Worm (Caenorhabditis elegans) whole organism, young adult: ENCODE measurements around the gene sre-46.

Source experiments
- C06A6.2 ChIP-seq: fragments of 200-800 bp; sonication (Bioruptor generic); conservative IDR thresholded peaks from 2 replicates; pipeline ENCODE4 v1.3.6; 2022; ENCODE audit warnings: missing genetic modification characterization, missing compliant biosample characterization
- C17E4.6 ChIP-seq: fragments of 200-800 bp; sonication (Bioruptor generic); IDR thresholded peaks from 2 replicates; pipeline ENCODE4 v1.3.6; 2022; ENCODE audit warnings: missing genetic modification reagents, missing genetic modification characterization, missing compliant biosample characterization
- F22D6.2 ChIP-seq: sonication (generic microtip); optimal IDR thresholded peaks from 2 replicates; lab custom pipeline; 2016; ENCODE audit warnings: mild to moderate bottlenecking, missing genetic modification characterization, missing compliant biosample characterization
- T07F8.4 ChIP-seq: sonication (generic microtip); optimal IDR thresholded peaks from 2 replicates; lab custom pipeline; 2016; ENCODE audit warnings: mild to moderate bottlenecking, missing genetic modification characterization, moderate library complexity, missing compliant biosample characterization
- ZK185.1 ChIP-seq: sonication (generic microtip); optimal IDR thresholded peaks from 2 replicates; lab custom pipeline; 2016; ENCODE audit warnings: mild to moderate bottlenecking, missing genetic modification characterization, missing compliant biosample characterization; ENCODE audit not compliant: poor library complexity, severe bottlenecking
- ama-1 ChIP-seq, 3 experiments: fragments of 150-350 bp in 1 of 3; sonication (generic microtip) in 2 of 3; optimal IDR thresholded peaks; 2 replicates each; lab custom pipeline; 2014 to 2018; ENCODE audit warnings: missing biosample characterization in 2 of 3, missing genetic modification characterization in 2 of 3, missing genetic modification reagents in 2 of 3
- aptf-2 ChIP-seq: fragments of 200-800 bp; sonication (Bioruptor generic); conservative IDR thresholded peaks from 2 replicates; pipeline ENCODE4 v1.3.6; 2022; ENCODE audit warnings: missing genetic modification reagents, missing genetic modification characterization, missing compliant biosample characterization
- aptf-3 ChIP-seq: fragments of 200-800 bp; sonication (Bioruptor generic); IDR thresholded peaks from 2 replicates; pipeline ENCODE4 v1.3.6; 2022; ENCODE audit warnings: missing genetic modification characterization, missing compliant biosample characterization
- bed-1 ChIP-seq: fragments of 200-800 bp; sonication (Bioruptor generic); IDR thresholded peaks from 2 replicates; pipeline ENCODE4 v1.3.6; 2022; ENCODE audit warnings: missing genetic modification reagents, missing genetic modification characterization, missing compliant biosample characterization
- bed-2 ChIP-seq: fragments of 200-800 bp; sonication (Bioruptor generic); IDR thresholded peaks from 2 replicates; pipeline ENCODE4 v1.3.6; 2022; ENCODE audit warnings: missing genetic modification reagents, missing genetic modification characterization, missing compliant biosample characterization
- ceh-40 ChIP-seq: fragments of 200-800 bp; sonication (Bioruptor generic); IDR thresholded peaks from 2 replicates; pipeline ENCODE4 v1.3.6; 2022; ENCODE audit warnings: missing genetic modification characterization, missing compliant biosample characterization
- die-1 ChIP-seq: sonication (generic microtip); optimal IDR thresholded peaks from 2 replicates; lab custom pipeline; 2016; ENCODE audit warnings: missing genotype, mild to moderate bottlenecking, missing genetic modification characterization, missing compliant biosample characterization
- dpff-1 ChIP-seq: sonication (generic microtip); optimal IDR thresholded peaks from 2 replicates; lab custom pipeline; 2017; ENCODE audit warnings: mild to moderate bottlenecking, missing genetic modification characterization, missing compliant biosample characterization
- dpl-1 ChIP-seq: fragments of 150-350 bp; optimal IDR thresholded peaks from 2 replicates; lab custom pipeline; 2014; ENCODE audit warnings: missing biosample characterization, missing genetic modification reagents, missing genetic modification characterization
- egrh-3 ChIP-seq: fragments of 200-800 bp; sonication (Bioruptor generic); IDR thresholded peaks from 2 replicates; pipeline ENCODE4 v1.3.6; 2022; ENCODE audit warnings: missing genetic modification reagents, missing genetic modification characterization, missing compliant biosample characterization
- gei-17 ChIP-seq: fragments of 200-800 bp; sonication (Bioruptor generic); optimal IDR thresholded peaks from 2 replicates; lab custom pipeline; 2018; ENCODE audit warnings: mild to moderate bottlenecking, missing genetic modification characterization, missing compliant biosample characterization
- lin-26 ChIP-seq: fragments of 200-800 bp; sonication (Bioruptor generic); IDR thresholded peaks from 2 replicates; pipeline ENCODE4 v1.3.6; 2022; ENCODE audit warnings: missing genetic modification reagents, missing genetic modification characterization, missing compliant biosample characterization
- lir-1 ChIP-seq: fragments of 200-800 bp; sonication (Bioruptor generic); conservative IDR thresholded peaks from 2 replicates; pipeline ENCODE4 v1.3.6; 2022; ENCODE audit warnings: missing genetic modification reagents, missing genetic modification characterization, missing compliant biosample characterization
- lsl-1 ChIP-seq: fragments of 200-800 bp; sonication (Bioruptor generic); optimal IDR thresholded peaks from 2 replicates; lab custom pipeline; 2018; ENCODE audit warnings: mild to moderate bottlenecking, missing genetic modification characterization, moderate library complexity, missing compliant biosample characterization
- mxl-1 ChIP-seq: sonication (generic microtip); optimal IDR thresholded peaks from 2 replicates; lab custom pipeline; 2016; ENCODE audit warnings: missing genetic modification characterization, missing compliant biosample characterization
- nfyb-1 ChIP-seq: fragments of 200-800 bp; sonication (Bioruptor generic); IDR thresholded peaks from 2 replicates; pipeline ENCODE4 v1.3.6; 2022; ENCODE audit warnings: missing genetic modification reagents, missing genetic modification characterization, missing compliant biosample characterization
- nhr-90 ChIP-seq: sonication (generic microtip); optimal IDR thresholded peaks from 2 replicates; lab custom pipeline; 2016; ENCODE audit warnings: missing genotype, mild to moderate bottlenecking, missing genetic modification characterization, missing compliant biosample characterization
- pha-4 ChIP-seq: fragments of 150-350 bp; sonication (generic microtip); optimal IDR thresholded peaks from 2 replicates; lab custom pipeline; 2014; ENCODE audit warnings: missing biosample characterization, missing genetic modification reagents, missing genetic modification characterization
- rcor-1 ChIP-seq: fragments of 200-800 bp; sonication (Bioruptor generic); IDR thresholded peaks from 2 replicates; pipeline ENCODE4 v1.3.6; 2022; ENCODE audit warnings: missing genetic modification reagents, missing genetic modification characterization, missing compliant biosample characterization
- rec-8 ChIP-seq, 2 experiments: sonication (generic microtip); optimal IDR thresholded peaks; 2 replicates each; lab custom pipeline; 2016; ENCODE audit warnings: mild to moderate bottlenecking in 2 of 2, missing genetic modification characterization in 2 of 2, missing genetic modification reagents in 2 of 2, missing genotype in 2 of 2, missing biosample characterization in 1 of 2, missing compliant biosample characterization in 1 of 2, moderate library complexity in 1 of 2
- sdz-38 ChIP-seq: sonication (generic microtip); optimal IDR thresholded peaks from 2 replicates; lab custom pipeline; 2016; ENCODE audit warnings: missing genotype, missing genetic modification characterization, missing compliant biosample characterization
- snpc-1.1 ChIP-seq: sonication (generic microtip); optimal IDR thresholded peaks from 2 replicates; lab custom pipeline; 2017; ENCODE audit warnings: missing genetic modification characterization, mild to moderate bottlenecking, missing compliant biosample characterization, antibody characterized with exemption, moderate library complexity, missing genotype, missing genetic modification reagents; ENCODE audit not compliant: insufficient read depth
- snpc-3.4 ChIP-seq: sonication (generic microtip); optimal IDR thresholded peaks from 2 replicates; lab custom pipeline; 2017; ENCODE audit warnings: missing genetic modification characterization, mild to moderate bottlenecking, missing compliant biosample characterization, antibody characterized with exemption, moderate library complexity, missing genotype, missing genetic modification reagents
- snpc-4 ChIP-seq, 5 experiments: fragments of 150-350 bp in 1 of 5; sonication (generic microtip) in 4 of 5; optimal IDR thresholded peaks; 2 replicates each; lab custom pipeline; 2014 to 2018; ENCODE audit warnings: missing genetic modification characterization in 5 of 5, missing biosample characterization in 3 of 5, antibody characterized with exemption in 2 of 5, mild to moderate bottlenecking in 2 of 5, missing compliant biosample characterization in 2 of 5, missing genotype in 2 of 5, moderate library complexity in 2 of 5, missing genetic modification reagents in 1 of 5
- tbx-9 ChIP-seq: sonication (generic microtip); optimal IDR thresholded peaks from 2 replicates; lab custom pipeline; 2016; ENCODE audit warnings: borderline replicate concordance, missing genetic modification characterization, inconsistent platforms, missing compliant biosample characterization
- unc-62 ChIP-seq: fragments of 150-350 bp; optimal IDR thresholded peaks from 2 replicates; lab custom pipeline; 2014; ENCODE audit warnings: missing biosample characterization, missing genetic modification reagents, missing genetic modification characterization
- ztf-22 ChIP-seq: fragments of 200-800 bp; sonication (Bioruptor generic); optimal IDR thresholded peaks from 2 replicates; lab custom pipeline; 2018; ENCODE audit warnings: mild to moderate bottlenecking, missing genetic modification characterization, moderate library complexity, missing compliant biosample characterization
- ztf-26 ChIP-seq: sonication (generic microtip); optimal IDR thresholded peaks from 2 replicates; lab custom pipeline; 2017; ENCODE audit warnings: missing genetic modification characterization, missing compliant biosample characterization

sre-46 gene

DNA sequence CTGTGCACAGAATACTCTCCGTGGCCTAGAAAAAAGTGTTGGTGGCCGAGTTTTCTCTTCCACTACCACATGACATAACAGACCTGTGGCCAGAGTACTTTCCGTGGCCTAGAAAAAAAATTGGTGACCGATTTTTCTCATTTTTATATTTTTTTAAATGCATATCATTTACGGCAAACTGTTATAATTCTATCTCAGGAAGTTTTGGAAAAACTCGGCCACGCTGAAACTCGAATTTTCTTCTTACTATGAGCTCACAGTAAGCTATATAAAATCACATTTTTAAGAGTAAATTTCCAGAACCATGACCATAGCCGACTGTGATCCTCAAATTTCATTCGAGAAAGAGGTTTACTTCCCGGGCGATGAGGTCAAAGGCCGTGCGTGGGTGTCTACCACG lies 30.9 kb upstream of the sre-46 start, which contains the start of gene arrd-14:
Gene arrd-14 (plus strand): TSS at position 301 of the 400 bp plus-strand sequence.
- TF ChIP-seq sdz-38 (no peak), unc-62 (no peak), ceh-40 (GFP tag; lab: Robert Waterston, UW) (no peak), T07F8.4 (tag; lab: Kevin White, UChicago) (no peak), F22D6.2 (tag; lab: Kevin White, UChicago) (no peak), egrh-3 (GFP tag; lab: Robert Waterston, UW) (no peak), aptf-2 (GFP tag; lab: Robert Waterston, UW) (no peak), snpc-1.1 (no peak), tbx-9 (tag; lab: Kevin White, UChicago) (no peak), pha-4 (no peak), lir-1 (no peak), aptf-3 (no peak), bed-2 (no peak), lsl-1 (GFP tag; lab: Kevin White, UChicago) (no peak), gei-17 (GFP tag; lab: Kevin White, UChicago) (no peak)
- TF ChIP-seq, all 124 proteins: peak for 0

DNA sequence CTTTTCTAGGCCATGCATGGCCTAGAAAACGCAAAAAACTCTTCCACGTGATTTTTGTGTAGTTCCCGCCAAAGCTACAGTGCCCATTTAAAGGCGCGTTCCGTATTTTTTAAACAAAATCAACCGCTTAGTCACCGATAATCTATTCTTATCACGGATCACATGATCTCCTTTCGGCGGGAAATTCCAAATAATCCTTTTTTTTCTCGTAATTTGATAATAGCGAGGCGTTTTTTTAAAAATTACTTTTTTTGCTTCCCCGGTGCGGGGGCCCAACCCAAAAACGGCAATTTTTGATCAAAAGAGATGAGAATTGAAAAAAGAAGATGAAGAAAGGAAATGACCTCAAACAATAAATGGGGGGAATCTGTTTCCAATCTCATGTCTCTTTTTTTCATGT lies 29.9 kb upstream of the sre-46 start:
- TF ChIP-seq C17E4.6 (GFP tag; lab: Robert Waterston, UW) = no peak
- peak; percentile 76 for TF ChIP-seq ztf-26 (tag; lab: Kevin White, UChicago)

DNA sequence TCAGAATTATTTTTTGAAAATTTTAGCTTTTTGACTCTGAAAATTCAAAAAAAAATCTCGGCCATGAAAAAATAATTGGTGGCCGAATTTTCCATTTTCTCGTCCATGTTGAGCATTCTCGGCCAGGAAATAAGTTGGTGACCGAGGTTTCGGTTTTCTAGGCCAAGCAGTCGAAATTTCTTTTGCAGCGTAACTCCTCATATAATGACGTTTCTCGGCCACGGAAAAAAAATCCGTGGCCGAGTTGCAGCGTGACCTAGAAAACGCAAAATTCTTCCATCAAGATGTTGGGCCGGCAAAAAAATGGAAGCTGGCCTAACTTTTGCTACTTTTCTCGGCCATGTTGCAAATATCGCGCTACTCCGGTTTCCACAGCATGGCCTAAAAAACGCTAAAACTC lies 29.0 kb upstream of the sre-46 start:
- TF ChIP-seq lin-26 (GFP tag; lab: Robert Waterston, UW) = no peak

DNA sequence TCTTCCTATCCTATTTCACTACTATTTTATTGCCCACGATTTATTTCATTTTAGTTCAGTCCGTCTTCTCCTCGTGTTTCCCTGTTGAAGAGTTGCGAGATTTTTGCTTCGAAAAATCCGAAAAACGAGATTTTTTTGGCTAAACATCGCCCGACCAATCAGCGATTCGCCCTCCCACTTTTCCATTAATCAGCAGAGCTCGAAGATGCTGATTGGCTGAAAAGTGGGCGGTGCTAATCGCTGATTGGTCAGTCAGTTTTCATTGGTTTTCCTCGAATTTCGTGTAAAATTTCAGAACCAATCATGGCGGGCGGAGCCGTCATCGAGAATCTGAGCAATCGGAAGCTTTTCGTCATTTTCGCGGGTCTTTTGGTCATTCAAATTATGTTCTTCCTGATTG lies 20.3 kb upstream of the sre-46 start, which contains the start of gene mig-14:
Gene mig-14 (plus strand): TSS at position 290 of the 400 bp plus-strand sequence.
- TF ChIP-seq ZK185.1 (tag; lab: Kevin White, UChicago) = no peak
- 0 out of 2 replicates have a peak, but pooled peaks have one; percentile 37 for TF ChIP-seq nfyb-1 (GFP tag; lab: Robert Waterston, UW)
- no peak for TF ChIP-seq rcor-1 (GFP tag; lab: Robert Waterston, UW)
- TF ChIP-seq snpc-3.4 (tag; lab: Kevin White, UChicago) = no peak

DNA sequence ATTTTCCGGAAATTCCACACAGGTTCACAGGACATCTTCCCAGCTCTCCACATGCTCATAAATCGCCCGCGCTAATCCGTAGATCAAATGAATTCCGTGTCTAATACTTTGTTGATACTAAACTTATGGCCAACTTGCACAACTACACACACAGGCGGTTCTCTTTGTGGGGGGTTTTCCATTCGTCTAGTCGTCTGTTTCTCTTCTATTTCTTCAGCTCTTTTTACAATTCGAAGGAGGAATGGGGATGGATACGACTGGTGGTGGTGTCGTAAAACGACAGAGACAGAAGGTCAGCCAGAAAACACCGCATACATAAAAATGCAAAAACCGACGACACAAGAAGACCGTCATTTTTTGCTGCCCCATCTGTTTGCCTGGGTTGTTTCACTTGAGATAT lies 18.3 kb upstream of the sre-46 start:
- no peak for TF ChIP-seq dpff-1 (tag; lab: Kevin White, UChicago)
- no peak for TF ChIP-seq ama-1 (optimal IDR thresholded peaks at IDR 0.05; lab: Kevin White, UChicago)
- no peak for TF ChIP-seq ama-1 (GFP tag; optimal IDR thresholded peaks at IDR 0.05; lab: Kevin White, UChicago)
- TF ChIP-seq rec-8 (tag; optimal IDR thresholded peaks at IDR 0.05; lab: Kevin White, UChicago) = no peak
- TF ChIP-seq nhr-90 (tag; lab: Kevin White, UChicago) = no peak
- TF ChIP-seq bed-1 (GFP tag; lab: Robert Waterston, UW) = no peak
- no peak for TF ChIP-seq mxl-1 (tag; lab: Kevin White, UChicago)
- no peak for TF ChIP-seq dpl-1 (GFP tag; lab: Kevin White, UChicago)
- TF ChIP-seq die-1 (tag; lab: Kevin White, UChicago) = no peak
- no peak for TF ChIP-seq C06A6.2
- no peak for TF ChIP-seq ztf-22 (GFP tag; lab: Kevin White, UChicago)
- no peak for TF ChIP-seq snpc-4 (GFP tag; optimal IDR thresholded peaks at IDR 0.05; lab: Kevin White, UChicago)
- no peak for TF ChIP-seq snpc-4 (tag; optimal IDR thresholded peaks at IDR 0.05; lab: Kevin White, UChicago)
- TF ChIP-seq, all 124 proteins: peak for 0
